Fruit fly (Drosophila melanogaster) whole organism, adult: Measurements from ENCODE around the gene CG6724.

Experiments
- CG12768 ChIP-seq: fragments of 200-800 bp; sonication (Bioruptor generic); optimal IDR thresholded peaks from 2 replicates; lab custom pipeline; 2017; ENCODE audit warnings: missing biosample characterization, missing genetic modification characterization, mild to moderate bottlenecking, moderate library complexity, missing genetic modification reagents
- CG14711 ChIP-seq: fragments of 200-800 bp; sonication (Bioruptor generic); optimal IDR thresholded peaks from 2 replicates; lab custom pipeline; 2018; ENCODE audit warnings: missing biosample characterization, mild to moderate bottlenecking, missing genetic modification characterization, moderate library complexity
- CG1620 ChIP-seq: fragments of 200-800 bp; sonication (Bioruptor generic); optimal IDR thresholded peaks from 2 replicates; lab custom pipeline; 2016; ENCODE audit warnings: missing biosample characterization, missing genetic modification characterization
- CG7045 ChIP-seq: fragments of 200-800 bp; sonication (Bioruptor generic); optimal IDR thresholded peaks from 2 replicates; lab custom pipeline; 2017; ENCODE audit warnings: missing biosample characterization, mild to moderate bottlenecking, missing genetic modification characterization
- Crg-1 ChIP-seq: fragments of 200-800 bp; sonication (Bioruptor generic); optimal IDR thresholded peaks from 2 replicates; lab custom pipeline; 2016; ENCODE audit warnings: missing biosample characterization, missing genetic modification characterization
- kay ChIP-seq: fragments of 200-800 bp; sonication (Bioruptor generic); peaks from one replicate; lab custom pipeline; 2016; ENCODE audit warnings: missing biosample characterization, missing genetic modification characterization, borderline replicate concordance
- ovo ChIP-seq: fragments of 200-800 bp; sonication (Bioruptor generic); optimal IDR thresholded peaks from 2 replicates; lab custom pipeline; 2016; ENCODE audit warnings: missing biosample characterization, missing genetic modification characterization
- tj ChIP-seq: fragments of 200-800 bp; sonication (Bioruptor generic); optimal IDR thresholded peaks from 3 replicates; lab custom pipeline; 2017; ENCODE audit warnings: missing biosample characterization, mild to moderate bottlenecking, missing genetic modification characterization, moderate library complexity

DNA sequence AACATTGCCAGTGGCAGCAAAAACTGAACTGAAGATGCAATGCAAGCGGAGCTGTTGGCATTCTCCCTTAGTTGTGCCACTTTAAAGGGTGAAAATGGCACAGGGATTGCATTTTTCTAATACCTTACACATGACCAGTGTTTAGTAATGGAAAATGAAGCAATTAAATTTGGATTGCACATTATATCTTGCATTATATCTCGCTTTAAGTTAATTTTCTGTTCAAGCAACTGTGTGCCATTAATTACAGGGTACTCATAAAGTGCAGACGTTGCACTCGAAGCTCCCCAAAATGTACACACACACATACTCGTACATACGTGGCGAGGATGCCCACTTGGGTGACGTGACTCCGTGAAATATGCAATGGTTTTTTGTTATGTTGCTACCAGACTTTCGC lies 10.1 kb downstream of the CG6724 start:
- TF ChIP-seq kay (GFP tag; lab: Kevin White, UChicago): no peak
- no peak for TF ChIP-seq tj
- no peak for TF ChIP-seq Crg-1
- TF ChIP-seq ovo (GFP tag; lab: Kevin White, UChicago): no peak
- TF ChIP-seq CG14711 (tag; lab: Kevin White, UChicago): no peak
- no peak for TF ChIP-seq CG1620 (GFP tag; lab: Kevin White, UChicago)
- TF ChIP-seq CG12768: no peak
- no peak for TF ChIP-seq CG7045
